Worm (Caenorhabditis elegans) whole organism, L2 larva: ENCODE data around the gene gtf-2E1.

ENCODE experiments used
- R02D3.7 ChIP-seq: fragments of 150-350 bp; optimal IDR thresholded peaks from 2 replicates; lab custom pipeline; 2014; ENCODE audit warnings: missing biosample characterization, missing genetic modification characterization
- ama-1 ChIP-seq: fragments of 150-350 bp; optimal IDR thresholded peaks from 2 replicates; lab custom pipeline; 2018; ENCODE audit warnings: inconsistent platforms
- elt-1 ChIP-seq: fragments of 150-350 bp; optimal IDR thresholded peaks from 2 replicates; lab custom pipeline; 2014; ENCODE audit warnings: missing biosample characterization, missing genetic modification characterization
- elt-3 ChIP-seq: sonication (generic microtip); optimal IDR thresholded peaks from 2 replicates; lab custom pipeline; 2017; ENCODE audit warnings: missing biosample characterization, missing genetic modification characterization
- nhr-25 ChIP-seq: fragments of 150-350 bp; sonication (generic microtip); optimal IDR thresholded peaks from 3 replicates; lab custom pipeline; 2014; ENCODE audit warnings: missing biosample characterization, missing genetic modification characterization
- unc-62 ChIP-seq: fragments of 150-350 bp; optimal IDR thresholded peaks from 2 replicates; lab custom pipeline; 2014; ENCODE audit warnings: missing biosample characterization, missing genetic modification reagents, missing genetic modification characterization
- ztf-4 ChIP-seq: fragments of 150-350 bp; optimal IDR thresholded peaks from 2 replicates; lab custom pipeline; 2014; ENCODE audit warnings: missing biosample characterization, missing genetic modification characterization

- TF ChIP-seq elt-1 (peak; percentile 74), elt-3 (tag; lab: Kevin White, UChicago) (no peak), ztf-4 (peak; percentile 96), R02D3.7 (tag; lab: Kevin White, UChicago) (peak; percentile 79), nhr-25 (tag; lab: Kevin White, UChicago) (peak; percentile 98), unc-62 (peak; percentile 68), ama-1 (lab: Kevin White, UChicago) (peak; percentile 56)
Measured at ce11 chrIV:17249691-17250181, 5.4 kb upstream of the gtf-2E1 start, which contains the start of gene eelo-2.
